Worm (Caenorhabditis elegans) whole organism, young adult: ENCODE measurements around the gene bcc-1.

Experiments
- B0019.2 ChIP-seq: fragments of 200-800 bp; sonication (Bioruptor generic); conservative IDR thresholded peaks from 2 replicates; pipeline ENCODE4 v1.3.6; 2022; ENCODE audit warnings: missing genetic modification reagents, missing genetic modification characterization, missing compliant biosample characterization
- B0261.1 ChIP-seq: sonication (generic microtip); optimal IDR thresholded peaks from 2 replicates; lab custom pipeline; 2016; ENCODE audit warnings: mild to moderate bottlenecking, missing genetic modification characterization, moderate library complexity, missing compliant biosample characterization
- B0336.3 ChIP-seq: fragments of 200-800 bp; sonication (Bioruptor generic); IDR thresholded peaks from 2 replicates; pipeline ENCODE4 v1.3.6; 2022; ENCODE audit warnings: missing genetic modification characterization, missing compliant biosample characterization
- C17E4.6 ChIP-seq: fragments of 200-800 bp; sonication (Bioruptor generic); IDR thresholded peaks from 2 replicates; pipeline ENCODE4 v1.3.6; 2022; ENCODE audit warnings: missing genetic modification reagents, missing genetic modification characterization, missing compliant biosample characterization
- F10E7.11 ChIP-seq: sonication (generic microtip); optimal IDR thresholded peaks from 2 replicates; lab custom pipeline; 2017; ENCODE audit warnings: mild to moderate bottlenecking, missing genetic modification characterization, moderate library complexity, missing compliant biosample characterization
- F49E8.2 ChIP-seq: sonication (generic microtip); optimal IDR thresholded peaks from 3 replicates; lab custom pipeline; 2017; ENCODE audit warnings: missing genetic modification characterization, mild to moderate bottlenecking, missing compliant biosample characterization, antibody characterized with exemption, moderate library complexity; ENCODE audit not compliant: insufficient read depth
- Y53F4B.3 ChIP-seq: fragments of 200-800 bp; sonication (Bioruptor generic); IDR thresholded peaks from 2 replicates; pipeline ENCODE4 v1.3.6; 2022; ENCODE audit warnings: missing genetic modification reagents, missing genetic modification characterization, missing compliant biosample characterization
- akir-1 ChIP-seq: fragments of 200-800 bp; sonication (Bioruptor generic); optimal IDR thresholded peaks from 2 replicates; lab custom pipeline; 2018; ENCODE audit warnings: mild to moderate bottlenecking, missing genetic modification characterization, moderate library complexity, missing compliant biosample characterization
- atf-7 ChIP-seq: sonication (generic microtip); optimal IDR thresholded peaks from 2 replicates; lab custom pipeline; 2017; ENCODE audit warnings: mild to moderate bottlenecking, missing genetic modification characterization, missing compliant biosample characterization
- attf-3 ChIP-seq: fragments of 200-800 bp; sonication (Bioruptor generic); conservative IDR thresholded peaks from 2 replicates; pipeline ENCODE4 v1.3.6; 2022; ENCODE audit warnings: missing genetic modification reagents, missing genetic modification characterization, missing compliant biosample characterization
- cebp-2 ChIP-seq: fragments of 200-800 bp; sonication (Bioruptor generic); IDR thresholded peaks from 2 replicates; pipeline ENCODE4 v1.3.6; 2022; ENCODE audit warnings: missing genetic modification characterization, missing compliant biosample characterization
- ceh-27 ChIP-seq: fragments of 200-800 bp; sonication (Bioruptor generic); optimal IDR thresholded peaks from 2 replicates; lab custom pipeline; 2018; ENCODE audit warnings: mild to moderate bottlenecking, missing genetic modification characterization, moderate library complexity, missing compliant biosample characterization
- ceh-40 ChIP-seq: fragments of 200-800 bp; sonication (Bioruptor generic); IDR thresholded peaks from 2 replicates; pipeline ENCODE4 v1.3.6; 2022; ENCODE audit warnings: missing genetic modification characterization, missing compliant biosample characterization
- ceh-79 ChIP-seq: sonication (generic microtip); optimal IDR thresholded peaks from 2 replicates; lab custom pipeline; 2017; ENCODE audit warnings: mild to moderate bottlenecking, missing genetic modification characterization, missing compliant biosample characterization
- ceh-91 ChIP-seq: fragments of 200-800 bp; sonication (Bioruptor generic); IDR thresholded peaks from 2 replicates; pipeline ENCODE4 v1.3.6; 2022; ENCODE audit warnings: missing genetic modification reagents, missing genetic modification characterization, missing compliant biosample characterization
- dox-1 ChIP-seq: fragments of 200-800 bp; sonication (Bioruptor generic); IDR thresholded peaks from 2 replicates; pipeline ENCODE4 v1.3.6; 2022; ENCODE audit warnings: missing genetic modification reagents, missing genetic modification characterization, missing compliant biosample characterization
- dpl-1 ChIP-seq: fragments of 150-350 bp; optimal IDR thresholded peaks from 2 replicates; lab custom pipeline; 2014; ENCODE audit warnings: missing biosample characterization, missing genetic modification reagents, missing genetic modification characterization
- efl-1 ChIP-seq: fragments of 150-350 bp; optimal IDR thresholded peaks from 2 replicates; lab custom pipeline; 2014; ENCODE audit warnings: missing biosample characterization, missing genetic modification reagents, missing genetic modification characterization
- egl-44 ChIP-seq: fragments of 200-800 bp; sonication (Bioruptor generic); IDR thresholded peaks from 2 replicates; pipeline ENCODE4 v1.3.6; 2022; ENCODE audit warnings: missing genetic modification reagents, missing genetic modification characterization, missing compliant biosample characterization
- egrh-3 ChIP-seq: fragments of 200-800 bp; sonication (Bioruptor generic); IDR thresholded peaks from 2 replicates; pipeline ENCODE4 v1.3.6; 2022; ENCODE audit warnings: missing genetic modification reagents, missing genetic modification characterization, missing compliant biosample characterization
- ekl-4 ChIP-seq: fragments of 200-800 bp; sonication (Bioruptor generic); IDR thresholded peaks from 2 replicates; pipeline ENCODE4 v1.3.6; 2022; ENCODE audit warnings: missing genetic modification reagents, missing genetic modification characterization, missing compliant biosample characterization
- hrde-1 ChIP-seq: sonication (generic microtip); optimal IDR thresholded peaks from 2 replicates; lab custom pipeline; 2016; ENCODE audit warnings: missing genetic modification characterization, mild to moderate bottlenecking, missing compliant biosample characterization, moderate library complexity, missing genotype, missing genetic modification reagents, borderline replicate concordance
- lin-40 ChIP-seq: sonication (generic microtip); optimal IDR thresholded peaks from 2 replicates; lab custom pipeline; 2016; ENCODE audit warnings: missing genetic modification characterization, mild to moderate bottlenecking, missing compliant biosample characterization, missing genotype, missing genetic modification reagents
- lin-54 ChIP-seq: fragments of 200-800 bp; sonication (Bioruptor generic); optimal IDR thresholded peaks from 2 replicates; lab custom pipeline; 2018; ENCODE audit warnings: mild to moderate bottlenecking, missing genetic modification characterization, missing compliant biosample characterization
- lsl-1 ChIP-seq: fragments of 200-800 bp; sonication (Bioruptor generic); optimal IDR thresholded peaks from 2 replicates; lab custom pipeline; 2018; ENCODE audit warnings: mild to moderate bottlenecking, missing genetic modification characterization, moderate library complexity, missing compliant biosample characterization
- madf-3 ChIP-seq: fragments of 200-800 bp; sonication (Bioruptor generic); IDR thresholded peaks from 2 replicates; pipeline ENCODE4 v1.3.6; 2022; ENCODE audit warnings: missing genetic modification reagents, missing genetic modification characterization, missing compliant biosample characterization
- madf-6 ChIP-seq: fragments of 200-800 bp; sonication (Bioruptor generic); IDR thresholded peaks from 2 replicates; pipeline ENCODE4 v1.3.6; 2022; ENCODE audit warnings: missing genetic modification reagents, missing genetic modification characterization, missing compliant biosample characterization
- madf-8 ChIP-seq: fragments of 200-800 bp; sonication (Bioruptor generic); conservative IDR thresholded peaks from 2 replicates; pipeline ENCODE4 v1.3.6; 2022; ENCODE audit warnings: missing genetic modification reagents, missing genetic modification characterization, missing compliant biosample characterization
- mel-28 ChIP-seq: sonication (generic microtip); optimal IDR thresholded peaks from 2 replicates; lab custom pipeline; 2016; ENCODE audit warnings: borderline replicate concordance, mild to moderate bottlenecking, missing genetic modification characterization, missing compliant biosample characterization
- mes-4 ChIP-seq: sonication (generic microtip); optimal IDR thresholded peaks from 2 replicates; lab custom pipeline; 2016; ENCODE audit warnings: missing genotype, missing genetic modification characterization, missing compliant biosample characterization
- nhr-120 ChIP-seq: fragments of 200-800 bp; sonication (Bioruptor generic); IDR thresholded peaks from 2 replicates; pipeline ENCODE4 v1.3.6; 2022; ENCODE audit warnings: missing genetic modification characterization, missing compliant biosample characterization
- nhr-80 ChIP-seq: sonication (generic microtip); optimal IDR thresholded peaks from 2 replicates; lab custom pipeline; 2016; ENCODE audit warnings: missing genetic modification characterization, missing compliant biosample characterization
- nhr-90 ChIP-seq: sonication (generic microtip); optimal IDR thresholded peaks from 2 replicates; lab custom pipeline; 2016; ENCODE audit warnings: missing genotype, mild to moderate bottlenecking, missing genetic modification characterization, missing compliant biosample characterization
- pbrm-1 ChIP-seq: fragments of 200-800 bp; sonication (Bioruptor generic); IDR thresholded peaks from 2 replicates; pipeline ENCODE4 v1.3.6; 2022; ENCODE audit warnings: missing genetic modification reagents, missing genetic modification characterization, missing compliant biosample characterization
- rec-8 ChIP-seq, 2 experiments: sonication (generic microtip); optimal IDR thresholded peaks; 2 replicates each; lab custom pipeline; 2016; ENCODE audit warnings: mild to moderate bottlenecking in 2 of 2, missing genetic modification characterization in 2 of 2, missing genetic modification reagents in 2 of 2, missing genotype in 2 of 2, missing biosample characterization in 1 of 2, missing compliant biosample characterization in 1 of 2, moderate library complexity in 1 of 2
- repo-1 ChIP-seq: sonication (generic microtip); optimal IDR thresholded peaks from 2 replicates; lab custom pipeline; 2017; ENCODE audit warnings: mild to moderate bottlenecking, missing genetic modification characterization, missing compliant biosample characterization
- rpc-1 ChIP-seq, 2 experiments: fragments of 150-350 bp in 1 of 2; sonication (generic microtip) in 1 of 2; optimal IDR thresholded peaks; 2 replicates each; lab custom pipeline; 2014 to 2018; ENCODE audit warnings: missing biosample characterization in 1 of 2, missing genetic modification characterization in 1 of 2, missing genetic modification reagents in 1 of 2, missing genotype in 1 of 2
- sdz-38 ChIP-seq: sonication (generic microtip); optimal IDR thresholded peaks from 2 replicates; lab custom pipeline; 2016; ENCODE audit warnings: missing genotype, missing genetic modification characterization, missing compliant biosample characterization
- snpc-1.1 ChIP-seq: sonication (generic microtip); optimal IDR thresholded peaks from 2 replicates; lab custom pipeline; 2017; ENCODE audit warnings: missing genetic modification characterization, mild to moderate bottlenecking, missing compliant biosample characterization, antibody characterized with exemption, moderate library complexity, missing genotype, missing genetic modification reagents; ENCODE audit not compliant: insufficient read depth
- snpc-4 ChIP-seq, 5 experiments: fragments of 150-350 bp in 1 of 5; sonication (generic microtip) in 4 of 5; optimal IDR thresholded peaks; 2 replicates each; lab custom pipeline; 2014 to 2018; ENCODE audit warnings: missing genetic modification characterization in 5 of 5, missing biosample characterization in 3 of 5, antibody characterized with exemption in 2 of 5, mild to moderate bottlenecking in 2 of 5, missing compliant biosample characterization in 2 of 5, missing genotype in 2 of 5, moderate library complexity in 2 of 5, missing genetic modification reagents in 1 of 5
- somi-1 ChIP-seq: fragments of 200-800 bp; sonication (Bioruptor generic); optimal IDR thresholded peaks from 2 replicates; lab custom pipeline; 2018; ENCODE audit warnings: mild to moderate bottlenecking, missing genetic modification characterization, missing compliant biosample characterization
- sptf-2 ChIP-seq: fragments of 200-800 bp; sonication (Bioruptor generic); optimal IDR thresholded peaks from 2 replicates; lab custom pipeline; 2018; ENCODE audit warnings: mild to moderate bottlenecking, missing genetic modification characterization, missing compliant biosample characterization
- tlf-1 ChIP-seq: fragments of 200-800 bp; sonication (Bioruptor generic); optimal IDR thresholded peaks from 2 replicates; lab custom pipeline; 2018; ENCODE audit warnings: mild to moderate bottlenecking, missing genetic modification characterization, missing compliant biosample characterization
- unc-130 ChIP-seq: sonication (generic microtip); optimal IDR thresholded peaks from 2 replicates; lab custom pipeline; 2016; ENCODE audit warnings: missing genetic modification reagents, missing genetic modification characterization, missing compliant biosample characterization
- xnd-1 ChIP-seq: sonication (generic microtip); optimal IDR thresholded peaks from 2 replicates; lab custom pipeline; 2016; ENCODE audit warnings: missing genotype, missing genetic modification reagents, missing genetic modification characterization, missing compliant biosample characterization
- ztf-22 ChIP-seq: fragments of 200-800 bp; sonication (Bioruptor generic); optimal IDR thresholded peaks from 2 replicates; lab custom pipeline; 2018; ENCODE audit warnings: mild to moderate bottlenecking, missing genetic modification characterization, moderate library complexity, missing compliant biosample characterization
- ztf-25 ChIP-seq: fragments of 200-800 bp; sonication (Bioruptor generic); IDR thresholded peaks from 2 replicates; pipeline ENCODE4 v1.3.6; 2022; ENCODE audit warnings: missing genetic modification reagents, missing genetic modification characterization, missing compliant biosample characterization

Gene bcc-1

DNA sequence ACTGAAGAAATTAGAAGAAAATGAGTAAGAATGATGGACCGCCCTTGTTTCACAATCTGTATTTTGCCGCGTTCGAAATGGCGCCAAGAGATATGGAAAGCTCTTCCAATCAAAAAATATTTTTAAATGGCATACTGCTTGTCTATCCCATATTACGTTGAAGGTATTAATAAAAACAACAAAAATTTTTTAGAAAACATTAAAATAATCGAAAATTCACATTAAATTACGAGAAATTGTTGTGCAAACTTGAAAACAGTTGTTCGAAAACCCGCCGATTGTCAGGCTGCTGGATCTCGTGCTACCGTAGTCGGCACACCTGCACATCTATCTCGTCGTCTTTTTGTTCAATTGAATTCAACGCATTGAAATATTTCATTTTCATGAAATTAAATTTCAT lies 8.7 kb downstream of the bcc-1 start, which contains the start of gene klc-1:
TSS of gene klc-1 (plus strand) at position 127 of the 400 bp plus-strand sequence.
- TF ChIP-seq cebp-2 (GFP tag; lab: Robert Waterston, UW) = no peak
- TF ChIP-seq mes-4 = no peak
- no peak for TF ChIP-seq B0261.1
- TF ChIP-seq C17E4.6 (GFP tag; lab: Robert Waterston, UW) = peak; percentile 55; the same call in 1 of the 2 replicates
- TF ChIP-seq efl-1 (GFP tag; lab: Kevin White, UChicago) = peak; percentile 93
- peak; percentile 80 for TF ChIP-seq lsl-1
- peak; percentile 15 for TF ChIP-seq snpc-1.1 (tag; lab: Kevin White, UChicago)
- TF ChIP-seq somi-1 (GFP tag; lab: Kevin White, UChicago) = no peak
- no peak for TF ChIP-seq sptf-2 (GFP tag; lab: Kevin White, UChicago)
- TF ChIP-seq ztf-22 (GFP tag; lab: Kevin White, UChicago) = no peak
- TF ChIP-seq dox-1 (GFP tag; lab: Robert Waterston, UW) = no peak
- TF ChIP-seq F10E7.11 (tag; lab: Kevin White, UChicago) = no peak
- TF ChIP-seq nhr-120 (GFP tag; lab: Robert Waterston, UW) = no peak
- no peak for TF ChIP-seq nhr-90 (tag; lab: Kevin White, UChicago)
- TF ChIP-seq sdz-38 (tag; lab: Kevin White, UChicago) = no peak
- TF ChIP-seq attf-3 = no peak
- peak; percentile 27 for TF ChIP-seq tlf-1 (GFP tag; lab: Kevin White, UChicago)
- 0 out of 2 replicates have a peak, but pooled peaks have one; percentile 5 for TF ChIP-seq B0019.2 (GFP tag; lab: Robert Waterston, UW)
- no peak for TF ChIP-seq lin-40 (tag; lab: Kevin White, UChicago)
- peak; percentile 22 for TF ChIP-seq unc-130 (GFP tag; lab: Kevin White, UChicago)
- no peak for TF ChIP-seq atf-7
- TF ChIP-seq ztf-25 = no peak
- TF ChIP-seq pbrm-1 = peak; percentile 21; the same call in 1 of the 2 replicates
- no peak for TF ChIP-seq egrh-3 (GFP tag; lab: Robert Waterston, UW)
- TF ChIP-seq nhr-80 (tag; lab: Kevin White, UChicago) = no peak
- TF ChIP-seq rpc-1 (optimal IDR thresholded peaks at IDR 0.05; lab: Kevin White, UChicago) = no peak
- no peak for TF ChIP-seq rpc-1 (tag; optimal IDR thresholded peaks at IDR 0.05; lab: Kevin White, UChicago)
- TF ChIP-seq snpc-4 (GFP tag; optimal IDR thresholded peaks at IDR 0.05; lab: Kevin White, UChicago) = no peak
- TF ChIP-seq snpc-4 (tag; optimal IDR thresholded peaks at IDR 0.05; lab: Kevin White, UChicago) = peak in 1 of 4 experiments; percentile 57
- peak; percentile 81 for TF ChIP-seq madf-8 (GFP tag; lab: Robert Waterston, UW)
- TF ChIP-seq lin-54 (GFP tag; lab: Kevin White, UChicago) = peak; percentile 27
- TF ChIP-seq dpl-1 = peak; percentile 62
- TF ChIP-seq egl-44 (GFP tag; lab: Robert Waterston, UW) = no peak
- no peak for TF ChIP-seq repo-1 (tag; lab: Kevin White, UChicago)
- peak; percentile 94 for TF ChIP-seq madf-6 (GFP tag; lab: Robert Waterston, UW)
- TF ChIP-seq B0336.3 (GFP tag; lab: Robert Waterston, UW) = no peak
- no peak for TF ChIP-seq hrde-1 (tag; lab: Kevin White, UChicago)
- no peak for TF ChIP-seq ceh-79 (tag; lab: Kevin White, UChicago)
- TF ChIP-seq mel-28 (tag; lab: Kevin White, UChicago) = no peak
- TF ChIP-seq ekl-4 = 0 out of 2 replicates have a peak, but pooled peaks have one; percentile 15
- peak; percentile 60 for TF ChIP-seq xnd-1 (tag; lab: Kevin White, UChicago)
- no peak for TF ChIP-seq ceh-40 (GFP tag; lab: Robert Waterston, UW)
- TF ChIP-seq F49E8.2 (tag; lab: Kevin White, UChicago) = peak; percentile 57
- TF ChIP-seq madf-3 (GFP tag; lab: Robert Waterston, UW) = 0 out of 2 replicates have a peak, but pooled peaks have one; percentile 45
- 0 out of 2 replicates have a peak, but pooled peaks have one; percentile 6 for TF ChIP-seq Y53F4B.3
- TF ChIP-seq akir-1 (GFP tag; lab: Kevin White, UChicago) = no peak
- peak; percentile 70 for TF ChIP-seq ceh-91
- no peak for TF ChIP-seq ceh-27 (GFP tag; lab: Kevin White, UChicago)
- TF ChIP-seq rec-8 (tag; optimal IDR thresholded peaks at IDR 0.05; lab: Kevin White, UChicago) = no peak
